Fruit fly (Drosophila melanogaster) whole organism, larva: ENCODE data around the gene CG5167.
A peak's percentile ranks its signal among the peaks of the same experiment; 100 is the strongest.

Source experiments
- noc ChIP-seq: fragments of 200-800 bp; sonication (Bioruptor generic); optimal IDR thresholded peaks from 3 replicates; lab custom pipeline; 2019; ENCODE audit warnings: missing biosample characterization, mild to moderate bottlenecking, missing genetic modification characterization, moderate library complexity

The CG5167 gene

DNA sequence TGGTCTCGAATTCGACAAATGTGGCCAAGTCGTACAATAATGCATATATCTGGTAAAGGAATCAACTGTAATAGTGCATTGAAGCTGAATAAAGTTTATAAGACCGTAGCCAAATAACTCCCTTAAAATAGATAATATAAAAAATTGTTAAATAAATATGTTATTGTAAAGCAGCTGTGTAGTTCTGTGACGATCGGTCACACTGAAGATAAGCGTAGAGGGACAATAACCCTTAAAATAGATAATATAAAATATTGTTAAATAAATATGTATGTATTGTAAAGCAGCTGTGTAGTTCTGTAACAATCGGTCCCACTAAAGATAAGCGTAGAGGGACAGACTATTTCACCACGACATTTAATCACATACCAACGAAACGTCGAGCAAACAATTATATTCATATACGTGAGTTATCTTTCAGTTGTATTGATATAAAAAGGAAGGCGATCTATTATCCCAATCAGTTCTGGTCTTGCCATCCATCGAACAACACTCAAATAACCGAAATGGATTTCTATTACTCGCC is 31.0 kb upstream of the CG5167 start, which contains the start of gene GstD5:
TSS of gene GstD5 (plus strand) at position 476 of the 526 bp plus-strand sequence.
- no peak for TF ChIP-seq noc

DNA sequence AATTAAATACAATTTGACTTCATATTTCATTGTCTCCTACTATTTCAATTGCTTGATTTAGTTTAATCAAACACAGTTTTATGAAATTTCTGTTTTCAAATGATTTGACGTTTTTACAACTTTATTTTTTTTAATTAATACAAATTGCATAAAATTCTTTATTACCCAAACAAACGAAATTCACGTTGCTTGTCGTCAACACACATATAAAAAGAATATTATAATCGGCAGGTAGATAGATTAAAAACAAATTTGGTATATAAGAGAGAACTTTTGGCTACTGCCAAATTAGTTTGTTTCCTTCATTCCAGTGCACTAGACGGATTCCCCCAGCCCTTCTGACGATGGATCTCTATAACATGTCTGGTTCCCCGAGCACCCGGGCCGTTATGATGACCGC is 29.5 kb upstream of the CG5167 start, which contains the start of gene GstD6:
TSS of gene GstD6 (plus strand) at position 301 of the 400 bp plus-strand sequence.
- no peak for TF ChIP-seq noc

DNA sequence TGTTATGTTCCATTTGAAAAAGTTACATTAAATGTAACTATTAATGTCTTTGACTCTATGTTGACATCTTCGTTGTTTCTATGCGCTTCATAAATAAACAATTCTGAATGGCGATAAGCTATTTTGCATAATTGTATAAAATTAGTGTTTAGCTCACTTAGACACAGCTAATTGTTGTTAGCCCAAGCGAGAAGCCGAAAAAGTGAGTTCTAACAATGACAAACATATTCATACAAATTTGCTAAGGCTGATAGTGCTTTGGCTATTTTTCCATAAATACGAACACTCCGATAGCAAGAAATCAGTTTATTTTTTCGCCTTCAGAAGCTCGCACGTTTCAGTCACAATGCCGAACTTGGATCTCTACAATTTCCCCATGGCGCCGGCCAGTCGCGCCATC is 28.1 kb upstream of the CG5167 start, which contains the start of gene GstD7:
TSS of gene GstD7 (plus strand) at position 301 of the 400 bp plus-strand sequence.
- TF ChIP-seq noc, result no peak

DNA sequence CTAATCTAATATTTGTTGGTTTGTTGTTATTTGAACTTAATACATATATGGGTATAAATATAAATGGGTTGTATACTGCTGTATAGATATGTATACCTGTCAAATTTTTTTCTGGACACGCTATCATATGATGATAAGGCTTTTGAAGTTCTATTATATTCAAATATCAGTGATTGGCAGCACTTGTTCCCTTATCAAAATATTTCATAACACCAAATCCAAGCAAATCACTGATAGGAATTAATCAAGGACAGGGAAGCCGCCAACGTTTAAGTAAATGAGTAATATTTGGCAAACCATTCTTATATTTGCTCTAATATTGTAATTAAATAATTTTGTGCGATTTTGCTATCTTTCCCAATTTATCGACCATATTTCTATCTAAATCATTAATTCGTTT is 27.1 kb upstream of the CG5167 start:
- TF ChIP-seq noc, result no peak

DNA sequence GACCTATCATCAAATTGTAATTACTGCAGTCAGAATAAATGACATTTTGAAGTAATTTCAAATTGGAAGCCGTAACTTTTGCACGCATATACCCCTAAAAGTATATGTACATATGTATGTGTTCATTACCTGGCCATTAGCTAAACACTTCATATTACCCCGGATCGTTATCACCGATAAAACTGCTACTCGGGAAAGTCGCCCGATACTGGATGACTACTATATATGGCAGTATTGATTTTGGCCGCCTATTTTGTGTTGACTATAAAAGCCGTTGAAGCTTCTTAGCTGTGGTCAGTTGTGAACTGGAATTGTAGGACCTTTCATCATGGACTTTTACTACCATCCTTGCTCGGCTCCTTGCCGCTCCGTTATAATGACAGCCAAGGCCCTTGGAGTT is 26.6 kb upstream of the CG5167 start, which contains the start of gene GstD8:
TSS of gene GstD8 (plus strand) at position 301 of the 400 bp plus-strand sequence.
- TF ChIP-seq noc, result no peak

DNA sequence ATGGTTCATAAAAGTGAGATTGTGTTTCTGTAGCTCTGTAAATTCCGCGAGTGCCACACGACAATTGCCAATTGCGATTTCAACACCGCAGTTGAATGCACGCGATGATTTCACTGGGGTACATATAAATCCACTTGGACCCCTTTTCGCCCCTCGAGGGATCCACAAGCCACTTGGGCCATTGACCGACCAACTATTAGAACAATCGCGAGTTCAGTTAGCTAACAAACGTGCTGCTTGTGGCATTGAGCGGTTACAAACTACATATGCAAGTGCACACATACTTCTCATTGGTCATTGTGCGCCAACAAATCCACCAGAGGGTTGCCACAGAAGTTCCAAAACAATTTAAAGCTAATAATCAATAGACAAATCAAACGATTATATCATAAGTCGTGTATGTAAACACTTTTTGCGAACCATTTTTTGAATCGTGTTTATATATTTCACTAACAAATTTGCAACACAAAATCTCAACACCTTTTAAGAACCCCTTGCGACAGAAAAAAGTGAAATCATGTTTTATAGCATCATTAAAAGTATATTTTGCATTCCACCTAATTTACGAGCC is 25.1 kb upstream of the CG5167 start:
- TF ChIP-seq noc, result no peak

DNA sequence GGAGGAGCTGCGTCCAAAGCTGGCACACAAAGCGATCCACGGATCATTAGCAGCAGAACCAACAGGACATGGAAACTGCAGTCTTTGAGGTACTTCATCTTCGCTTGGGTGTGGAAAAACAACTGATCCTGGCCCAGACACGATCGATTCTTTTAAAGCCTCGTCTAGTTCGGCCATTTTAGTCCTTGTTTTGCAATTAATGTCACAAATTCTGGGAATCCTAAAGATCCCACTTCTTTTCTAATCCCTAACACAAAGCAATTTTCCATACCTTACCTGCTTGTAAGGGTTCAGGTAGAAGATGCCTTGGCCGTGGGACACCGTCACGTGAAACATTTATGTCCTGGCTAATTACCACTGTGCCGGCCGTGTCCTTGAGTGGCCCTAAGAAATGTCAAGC is 23.8 kb upstream of the CG5167 start, which contains the start of gene CG10035:
TSS of gene CG10035 (minus strand) at position 129 of the 400 bp plus-strand sequence.
- no peak for TF ChIP-seq noc

DNA sequence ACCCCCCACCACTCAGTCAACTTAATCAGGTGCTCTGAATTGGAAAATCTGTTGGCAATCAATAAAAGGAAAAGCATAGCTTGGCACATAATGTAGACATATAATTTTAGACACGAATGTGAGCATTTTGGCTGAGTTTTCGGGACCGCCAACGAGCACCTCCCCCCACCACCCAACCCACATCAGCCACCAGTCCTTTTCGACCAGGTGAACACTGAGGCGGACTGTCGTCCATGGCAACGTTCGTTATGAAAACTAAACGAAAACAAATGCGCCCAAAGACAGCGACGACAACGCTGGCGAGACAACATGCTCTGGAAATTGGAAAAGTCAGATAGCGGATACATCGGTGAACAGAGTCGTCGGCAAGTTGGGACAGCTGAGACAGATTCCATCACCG is 23.3 kb upstream of the CG5167 start, which contains the start of gene GstD11:
TSS of gene GstD11 (plus strand) at position 301 of the 400 bp plus-strand sequence.
- TF ChIP-seq noc, result no peak

DNA sequence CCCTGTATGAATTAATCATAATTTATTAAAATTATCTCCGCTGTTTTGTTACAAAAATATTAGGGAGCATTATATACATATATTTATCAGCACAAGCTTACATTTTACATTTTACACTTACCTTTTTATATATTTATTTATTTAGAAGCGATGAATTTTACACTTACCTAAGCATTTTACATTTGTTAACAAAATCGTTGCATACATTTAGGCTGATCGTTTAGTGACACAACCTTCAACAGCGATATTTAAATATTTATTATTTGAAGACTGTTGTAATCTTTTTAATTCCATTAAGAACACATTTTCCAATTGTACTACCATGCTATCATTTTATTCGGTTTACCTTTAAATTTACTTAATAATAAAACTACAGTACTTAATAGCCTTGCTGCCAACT is 22.5 kb upstream of the CG5167 start:
- TF ChIP-seq noc, result no peak

DNA sequence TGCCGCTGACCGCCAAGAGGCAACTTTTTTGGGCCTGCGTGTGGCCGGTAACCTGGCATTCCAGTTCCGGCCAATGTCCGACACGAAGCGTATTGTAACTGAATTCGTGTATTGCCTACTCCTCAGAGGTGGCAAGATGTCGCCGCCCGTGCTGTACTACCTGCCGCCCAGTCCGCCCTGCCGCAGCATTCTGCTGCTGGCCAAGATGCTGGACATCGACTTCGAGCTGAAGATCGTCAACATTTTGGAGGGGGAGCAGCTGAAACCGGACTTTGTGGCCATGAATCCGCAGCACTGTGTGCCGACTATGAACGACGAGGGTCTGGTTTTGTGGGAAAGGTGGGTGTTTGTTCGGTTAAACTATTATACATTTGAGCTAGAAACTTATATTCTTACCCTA is 22.1 kb upstream of the CG5167 start:
- TF ChIP-seq noc, result no peak

DNA sequence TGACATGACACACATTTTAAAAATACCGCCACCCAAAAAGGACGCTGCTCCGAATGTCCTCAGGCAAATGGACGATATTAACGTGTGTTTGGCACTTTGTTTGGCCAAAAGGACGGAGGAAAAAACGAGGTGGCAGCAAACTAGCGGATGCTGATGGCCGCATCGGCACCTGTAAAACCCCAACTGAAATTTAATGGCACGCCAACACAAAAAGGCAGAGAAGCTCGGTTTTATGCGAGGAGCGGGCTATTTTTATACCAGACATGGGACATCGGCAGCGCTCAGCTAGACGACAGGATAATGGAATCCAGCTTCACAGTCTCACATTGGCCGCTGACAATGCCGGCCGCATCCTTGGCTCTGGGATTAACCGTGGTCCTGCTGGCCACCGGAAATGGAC is 20.4 kb upstream of the CG5167 start, which contains the start of gene Sol1:
TSS of gene Sol1 (plus strand) at position 301 of the 400 bp plus-strand sequence.
- no peak for TF ChIP-seq noc

DNA sequence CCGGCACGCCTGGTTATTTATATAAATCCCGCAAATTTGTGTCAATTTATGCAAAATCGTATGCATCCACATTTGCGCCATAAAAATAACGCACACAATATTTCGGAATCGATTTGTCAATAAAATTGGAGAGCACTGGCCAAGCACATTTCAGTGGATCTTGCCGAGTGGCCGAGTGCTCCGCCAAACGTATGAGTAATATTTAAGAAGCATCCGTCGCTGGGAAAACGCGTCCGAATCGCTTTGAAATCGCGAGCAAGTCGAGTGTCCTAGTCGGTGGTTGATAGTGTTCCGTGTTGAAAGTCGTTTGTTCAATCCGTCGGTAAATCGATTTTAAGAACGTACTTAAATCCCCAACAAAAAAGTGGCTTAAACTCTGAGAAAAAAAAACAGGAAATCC is 19.4 kb upstream of the CG5167 start, which contains the start of gene CG33098:
TSS of gene CG33098 (plus strand) at position 224 of the 400 bp plus-strand sequence.
- TF ChIP-seq noc, result no peak

DNA sequence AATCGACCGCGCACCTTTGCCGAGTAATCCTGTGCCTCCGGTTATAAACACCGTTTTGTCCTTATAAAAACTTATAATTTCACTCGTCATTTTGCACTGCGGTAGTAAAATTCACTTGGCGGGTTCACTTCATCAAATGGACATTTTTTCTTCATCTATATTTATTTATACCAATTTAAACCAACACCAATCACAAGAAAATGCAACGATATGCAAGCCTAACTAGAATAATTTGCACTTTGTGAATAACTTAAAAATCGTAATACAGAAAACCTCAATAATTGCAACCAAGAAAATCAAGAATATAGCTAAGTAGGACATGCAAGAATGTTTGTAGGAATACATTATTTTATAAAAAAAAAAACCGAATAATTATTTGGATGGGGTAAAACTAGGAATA is 10.5 kb upstream of the CG5167 start, which contains the start of the genes CG10096 and CG10097:
TSS of gene CG10096 (minus strand) at position 101 of the 400 bp plus-strand sequence.
TSS of gene CG10097 (minus strand) at position 101 of the 400 bp plus-strand sequence.
- TF ChIP-seq noc, result no peak

DNA sequence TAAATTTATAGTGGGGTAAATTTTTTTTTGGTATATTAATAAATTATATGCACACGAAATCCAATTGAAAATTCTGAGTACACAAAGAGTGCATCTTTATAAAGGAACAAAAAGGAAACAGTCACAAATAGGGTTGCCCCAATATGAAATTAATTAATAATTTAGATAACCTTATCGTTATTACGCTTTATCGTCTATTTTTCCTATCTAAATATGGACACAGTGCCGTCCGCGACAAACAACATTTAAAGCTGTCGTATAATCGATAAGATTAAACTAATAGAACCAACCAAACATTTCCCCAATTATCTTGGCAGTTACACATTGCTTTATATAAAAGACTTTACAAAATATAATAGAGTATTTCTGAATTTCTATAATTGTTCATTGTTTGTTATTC is 8.3 kb upstream of the CG5167 start:
- no peak for TF ChIP-seq noc

DNA sequence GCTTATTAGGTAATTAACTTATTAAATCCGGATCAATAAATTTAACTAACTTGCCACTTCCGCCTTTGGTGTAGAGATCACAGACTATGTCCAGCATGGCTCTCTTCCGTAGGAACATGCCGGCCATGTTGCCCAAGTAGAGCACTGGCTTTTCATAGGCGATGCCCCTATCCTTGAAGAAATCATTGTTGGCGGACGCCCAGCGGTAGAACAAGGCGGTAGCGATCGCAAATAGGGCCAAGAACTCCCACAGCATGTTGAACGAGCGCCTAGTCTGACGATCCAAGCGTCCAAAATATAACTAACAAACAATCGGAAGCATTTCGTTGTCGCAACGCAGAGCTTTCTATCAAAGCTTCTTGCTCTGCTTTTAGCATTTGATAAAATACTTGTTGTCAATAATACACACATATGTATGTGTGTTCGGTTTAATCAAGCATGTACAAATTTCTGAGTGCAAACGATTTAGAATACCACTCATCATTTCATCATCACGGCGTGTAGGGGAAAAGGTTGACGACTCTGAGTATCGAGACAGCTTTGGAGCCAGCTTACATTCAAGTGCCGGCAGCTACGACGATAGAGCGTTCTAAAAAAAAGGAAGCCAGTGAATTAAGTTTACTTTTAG is 7.6 kb upstream of the CG5167 start, which contains the start of gene Cyp9f3:
TSS of gene Cyp9f3 (minus strand) at position 310 of the 628 bp plus-strand sequence.
- no peak for TF ChIP-seq noc

DNA sequence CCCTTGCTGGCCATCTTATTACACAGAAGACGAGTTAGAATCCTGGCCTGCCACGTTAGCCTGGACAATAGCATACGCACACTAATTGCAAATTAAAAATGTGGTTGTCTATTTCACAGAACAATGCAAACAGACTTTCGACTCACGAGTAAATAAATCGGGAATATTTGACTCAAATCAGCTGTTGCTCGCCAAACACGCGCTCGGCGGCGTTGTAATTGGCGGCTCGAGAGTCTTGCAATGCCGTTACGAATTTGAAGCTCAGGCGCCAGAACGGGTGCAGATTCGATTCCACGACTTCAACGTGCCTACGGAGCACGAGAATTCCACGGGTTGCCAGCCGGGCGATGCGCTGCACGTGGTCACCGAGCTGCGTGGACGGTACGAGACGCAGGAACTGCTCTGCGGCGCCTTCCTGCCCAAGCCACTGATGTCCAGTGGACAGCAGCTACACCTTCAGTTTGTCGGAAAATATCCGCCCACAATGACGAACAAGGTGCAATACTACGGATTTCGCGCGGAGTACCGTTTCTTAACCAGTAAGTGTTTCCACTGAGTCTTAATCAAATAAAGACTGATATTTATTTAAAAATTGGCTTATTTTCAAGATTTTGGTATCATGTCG is 4.5 kb upstream of the CG5167 start, which contains the start of gene DNAlig3:
TSS of gene DNAlig3 (minus strand) at position 168 of the 625 bp plus-strand sequence.
- no peak for TF ChIP-seq noc

DNA sequence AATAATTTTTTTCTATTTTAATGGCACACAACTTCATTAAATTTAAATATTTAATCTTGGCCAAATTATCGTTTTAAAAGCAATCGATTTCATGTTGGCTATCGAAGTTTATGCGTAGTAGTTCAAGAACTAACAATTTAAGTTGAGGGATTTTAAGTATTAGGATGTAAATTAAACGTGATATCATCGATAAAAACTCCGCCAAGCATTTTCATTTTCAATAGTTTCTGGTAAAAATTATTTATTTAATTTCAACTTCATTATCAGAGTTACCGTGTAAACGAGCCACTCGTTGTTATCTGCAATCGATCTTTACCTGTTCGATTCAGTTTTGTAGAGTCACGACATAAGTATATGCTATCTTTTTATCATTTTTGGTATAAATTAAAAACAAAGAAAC is 3.4 kb upstream of the CG5167 start:
- peak; percentile 97 for TF ChIP-seq noc
